Worm (Caenorhabditis elegans) whole organism, L1 larva: ENCODE data around the gene btb-5.
A peak's percentile ranks its signal among the peaks of the same experiment; 100 is the strongest.

Experiments
- F16B12.6 ChIP-seq: fragments of 150-350 bp; optimal IDR thresholded peaks from 2 replicates; lab custom pipeline; 2014; ENCODE audit warnings: missing biosample characterization, missing genetic modification characterization
- Y116A8C.19 ChIP-seq: sonication (generic microtip); optimal IDR thresholded peaks from 2 replicates; lab custom pipeline; 2016; ENCODE audit warnings: missing compliant biosample characterization, missing genetic modification characterization, borderline replicate concordance
- aha-1 ChIP-seq: fragments of 150-350 bp; optimal IDR thresholded peaks from 2 replicates; lab custom pipeline; 2014; ENCODE audit warnings: missing biosample characterization, missing genetic modification characterization
- ceh-63 ChIP-seq: fragments of 200-800 bp; sonication (Bioruptor generic); optimal IDR thresholded peaks from 2 replicates; lab custom pipeline; 2018; ENCODE audit warnings: mild to moderate bottlenecking, missing genetic modification characterization, missing compliant biosample characterization
- dpl-1 ChIP-seq, 3 experiments: fragments of 150-350 bp in 2 of 3; sonication (generic microtip) in 1 of 3; optimal IDR thresholded peaks; 2 replicates each; lab custom pipeline; 2014 to 2017; ENCODE audit warnings: missing biosample characterization in 3 of 3, missing genetic modification characterization in 3 of 3, missing genetic modification reagents in 3 of 3
- dsc-1 ChIP-seq: sonication (generic microtip); optimal IDR thresholded peaks from 2 replicates; lab custom pipeline; 2016; ENCODE audit warnings: mild to moderate bottlenecking, missing genetic modification characterization, missing compliant biosample characterization
- efl-1 ChIP-seq, 4 experiments: fragments of 150-350 bp; optimal IDR thresholded peaks in 3 of 4; peaks in 1 of 4; 1 replicate in 1 of 4; 2 replicates in 3 of 4; lab custom pipeline; 2014; ENCODE audit warnings: missing biosample characterization in 2 of 4, missing genetic modification characterization in 2 of 4, missing genetic modification reagents in 2 of 4
- ets-5 ChIP-seq: fragments of 200-800 bp; sonication (Bioruptor generic); IDR thresholded peaks from 2 replicates; pipeline ENCODE4 v1.3.6; 2022; ENCODE audit warnings: missing genetic modification characterization, missing compliant biosample characterization
- fkh-10 ChIP-seq: sonication (generic microtip); optimal IDR thresholded peaks from 2 replicates; lab custom pipeline; 2017; ENCODE audit warnings: missing biosample characterization, missing genetic modification reagents, missing genetic modification characterization
- fkh-8 ChIP-seq: sonication (generic microtip); optimal IDR thresholded peaks from 2 replicates; lab custom pipeline; 2016; ENCODE audit warnings: mild to moderate bottlenecking, missing genetic modification characterization, missing compliant biosample characterization
- grh-1 ChIP-seq: fragments of 200-800 bp; sonication (Bioruptor generic); IDR thresholded peaks from 2 replicates; pipeline ENCODE4 v1.3.6; 2022; ENCODE audit warnings: missing genetic modification reagents, missing genetic modification characterization, missing compliant biosample characterization
- hlh-17 ChIP-seq: fragments of 200-800 bp; sonication (Bioruptor generic); optimal IDR thresholded peaks from 2 replicates; lab custom pipeline; 2018; ENCODE audit warnings: missing genetic modification characterization, mild to moderate bottlenecking, missing compliant biosample characterization, moderate library complexity, borderline replicate concordance
- hpl-2 ChIP-seq: fragments of 150-350 bp; optimal IDR thresholded peaks from 2 replicates; lab custom pipeline; 2014; ENCODE audit warnings: missing biosample characterization, missing genetic modification reagents, missing genetic modification characterization
- irx-1 ChIP-seq: sonication (generic microtip); optimal IDR thresholded peaks from 2 replicates; lab custom pipeline; 2016; ENCODE audit warnings: missing genetic modification characterization, missing compliant biosample characterization
- isw-1 ChIP-seq: fragments of 200-800 bp; sonication (Bioruptor generic); IDR thresholded peaks from 2 replicates; pipeline ENCODE4 v1.3.6; 2022; ENCODE audit warnings: missing genetic modification characterization, missing compliant biosample characterization
- jun-1 ChIP-seq: fragments of 150-350 bp; optimal IDR thresholded peaks from 2 replicates; lab custom pipeline; 2014; ENCODE audit warnings: missing biosample characterization, missing genetic modification reagents, missing genetic modification characterization
- lin-13 ChIP-seq: fragments of 150-350 bp; optimal IDR thresholded peaks from 2 replicates; lab custom pipeline; 2014; ENCODE audit warnings: missing biosample characterization, missing genetic modification reagents, missing genetic modification characterization
- lin-14 ChIP-seq: fragments of 200-800 bp; sonication (Bioruptor generic); optimal IDR thresholded peaks from 2 replicates; lab custom pipeline; 2018; ENCODE audit warnings: mild to moderate bottlenecking, missing genetic modification characterization, moderate library complexity, missing compliant biosample characterization
- lin-15B ChIP-seq: fragments of 150-350 bp; sonication (generic microtip); optimal IDR thresholded peaks from 3 replicates; lab custom pipeline; 2014; ENCODE audit warnings: missing biosample characterization, missing genetic modification characterization
- lir-3 ChIP-seq: sonication (generic microtip); optimal IDR thresholded peaks from 2 replicates; lab custom pipeline; 2016; ENCODE audit warnings: mild to moderate bottlenecking, missing genetic modification characterization, moderate library complexity, missing compliant biosample characterization; ENCODE audit not compliant: poor library complexity
- lsy-2 ChIP-seq, 2 experiments: fragments of 150-350 bp; optimal IDR thresholded peaks; 2 replicates each; lab custom pipeline; 2014; ENCODE audit warnings: missing biosample characterization in 2 of 2, missing genetic modification characterization in 2 of 2
- mab-9 ChIP-seq: fragments of 200-800 bp; sonication (Bioruptor generic); IDR thresholded peaks from 2 replicates; pipeline ENCODE4 v1.3.6; 2022; ENCODE audit warnings: missing genetic modification reagents, missing genetic modification characterization, missing compliant biosample characterization
- mdl-1 ChIP-seq, 2 experiments: fragments of 150-350 bp; optimal IDR thresholded peaks; 2 replicates each; lab custom pipeline; 2014 to 2017; ENCODE audit warnings: missing biosample characterization in 2 of 2, missing genetic modification characterization in 2 of 2, inconsistent platforms in 1 of 2
- mef-2 ChIP-seq: fragments of 150-350 bp; optimal IDR thresholded peaks from 2 replicates; lab custom pipeline; 2014; ENCODE audit warnings: missing biosample characterization, missing genetic modification characterization
- mep-1 ChIP-seq: fragments of 150-350 bp; optimal IDR thresholded peaks from 2 replicates; lab custom pipeline; 2014; ENCODE audit warnings: missing biosample characterization, missing genetic modification characterization
- nhr-20 ChIP-seq: sonication (generic microtip); optimal IDR thresholded peaks from 2 replicates; lab custom pipeline; 2016; ENCODE audit warnings: mild to moderate bottlenecking, missing genetic modification characterization, missing compliant biosample characterization
- nhr-47 ChIP-seq: sonication (generic microtip); optimal IDR thresholded peaks from 2 replicates; lab custom pipeline; 2016; ENCODE audit warnings: mild to moderate bottlenecking, missing genetic modification characterization, moderate library complexity, missing compliant biosample characterization
- nhr-71 ChIP-seq: sonication (generic microtip); optimal IDR thresholded peaks from 2 replicates; lab custom pipeline; 2016; ENCODE audit warnings: mild to moderate bottlenecking, missing genetic modification characterization, moderate library complexity, missing compliant biosample characterization
- nhr-76 ChIP-seq: sonication (generic microtip); optimal IDR thresholded peaks from 2 replicates; lab custom pipeline; 2017; ENCODE audit warnings: missing biosample characterization, missing genetic modification characterization
- nhr-84 ChIP-seq: sonication (generic microtip); optimal IDR thresholded peaks from 2 replicates; lab custom pipeline; 2017; ENCODE audit warnings: missing biosample characterization, missing genetic modification characterization
- nhr-90 ChIP-seq: sonication (generic microtip); optimal IDR thresholded peaks from 2 replicates; lab custom pipeline; 2016; ENCODE audit warnings: mild to moderate bottlenecking, missing genetic modification characterization, missing compliant biosample characterization; ENCODE audit not compliant: poor library complexity
- pag-3 ChIP-seq: sonication (generic microtip); optimal IDR thresholded peaks from 2 replicates; lab custom pipeline; 2017; ENCODE audit warnings: missing genetic modification characterization, mild to moderate bottlenecking, missing compliant biosample characterization, antibody characterized with exemption, borderline replicate concordance; ENCODE audit not compliant: insufficient read depth
- pqm-1 ChIP-seq: sonication (generic microtip); optimal IDR thresholded peaks from 3 replicates; lab custom pipeline; 2017; ENCODE audit warnings: missing biosample characterization, missing genetic modification characterization
- rnt-1 ChIP-seq: sonication (generic microtip); optimal IDR thresholded peaks from 2 replicates; lab custom pipeline; 2016; ENCODE audit warnings: mild to moderate bottlenecking, missing genetic modification characterization, moderate library complexity, missing compliant biosample characterization
- skn-1 ChIP-seq: fragments of 150-350 bp; optimal IDR thresholded peaks from 2 replicates; lab custom pipeline; 2014; ENCODE audit warnings: missing biosample characterization, missing genetic modification characterization
- snpc-4 ChIP-seq: fragments of 150-350 bp; optimal IDR thresholded peaks from 2 replicates; lab custom pipeline; 2014; ENCODE audit warnings: missing biosample characterization, missing genetic modification characterization
- snu-23 ChIP-seq: sonication (generic microtip); optimal IDR thresholded peaks from 2 replicates; lab custom pipeline; 2016; ENCODE audit warnings: missing genetic modification characterization, missing compliant biosample characterization
- sox-4 ChIP-seq: sonication (generic microtip); optimal IDR thresholded peaks from 2 replicates; lab custom pipeline; 2016; ENCODE audit warnings: missing genetic modification characterization, missing compliant biosample characterization
- sup-37 ChIP-seq: fragments of 200-800 bp; sonication (Bioruptor generic); optimal IDR thresholded peaks from 2 replicates; lab custom pipeline; 2018; ENCODE audit warnings: mild to moderate bottlenecking, missing genetic modification characterization, missing compliant biosample characterization
- tbx-2 ChIP-seq: sonication (generic microtip); optimal IDR thresholded peaks from 2 replicates; lab custom pipeline; 2016; ENCODE audit warnings: missing genetic modification characterization, missing compliant biosample characterization
- tlp-1 ChIP-seq: fragments of 150-350 bp; optimal IDR thresholded peaks from 2 replicates; lab custom pipeline; 2014; ENCODE audit warnings: missing biosample characterization, missing genetic modification characterization
- unc-86 ChIP-seq: sonication (generic microtip); optimal IDR thresholded peaks from 2 replicates; lab custom pipeline; 2016; ENCODE audit warnings: missing genetic modification characterization, missing compliant biosample characterization
- unc-98 ChIP-seq: fragments of 200-800 bp; sonication (Bioruptor generic); IDR thresholded peaks from 2 replicates; pipeline ENCODE4 v1.3.6; 2022; ENCODE audit warnings: missing genetic modification characterization, missing compliant biosample characterization
- xbp-1 ChIP-seq: sonication (generic microtip); optimal IDR thresholded peaks from 2 replicates; lab custom pipeline; 2016; ENCODE audit warnings: missing genetic modification characterization, missing compliant biosample characterization
- zag-1 ChIP-seq: fragments of 150-350 bp; optimal IDR thresholded peaks from 2 replicates; lab custom pipeline; 2014; ENCODE audit warnings: missing biosample characterization, missing genetic modification characterization

The btb-5 gene

DNA sequence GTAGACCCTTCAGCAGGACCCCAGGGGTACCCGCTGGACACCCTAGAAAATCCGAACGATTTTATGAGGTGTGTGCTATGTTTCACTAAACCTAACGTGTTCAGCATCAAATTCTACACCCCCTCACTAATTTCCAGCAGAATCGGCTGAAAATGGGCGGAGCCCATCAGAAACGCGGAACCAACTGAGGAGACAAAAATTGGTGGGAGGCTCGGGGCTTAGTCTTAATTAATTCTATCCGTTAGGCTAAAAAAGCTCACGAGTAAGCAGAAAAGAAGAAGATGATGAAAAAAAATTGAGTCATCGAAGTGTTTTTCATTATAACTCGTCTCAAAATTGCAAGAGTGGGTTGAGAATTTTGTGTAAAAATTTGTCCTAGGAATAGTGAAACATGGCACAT, 32.1 kb downstream of the btb-5 start:
- no peak for TF ChIP-seq lir-3
- TF ChIP-seq skn-1 (tag; lab: Kevin White, UChicago), result no peak
- TF ChIP-seq dpl-1 (GFP tag; optimal IDR thresholded peaks at IDR 0.05; lab: Kevin White, UChicago), result no peak
- no peak for TF ChIP-seq sup-37 (GFP tag; lab: Kevin White, UChicago)
- no peak for TF ChIP-seq grh-1 (GFP tag; lab: Robert Waterston, UW)
- TF ChIP-seq lin-14 (GFP tag; lab: Kevin White, UChicago), result peak; percentile 42
- TF ChIP-seq fkh-8 (tag; lab: Kevin White, UChicago), result peak; percentile 57
- TF ChIP-seq pqm-1 (tag; lab: Kevin White, UChicago), result no peak
- TF ChIP-seq dsc-1 (tag; lab: Kevin White, UChicago), result peak; percentile 62
- no peak for TF ChIP-seq lsy-2 (tag; optimal IDR thresholded peaks at IDR 0.05; lab: Kevin White, UChicago)
- peak; percentile 23 for TF ChIP-seq nhr-71 (tag; lab: Kevin White, UChicago)
- TF ChIP-seq nhr-90 (tag; lab: Kevin White, UChicago), result no peak
- no peak for TF ChIP-seq nhr-76
- TF ChIP-seq tlp-1 (tag; lab: Kevin White, UChicago), result no peak
- TF ChIP-seq nhr-47, result peak; percentile 29
- TF ChIP-seq Y116A8C.19 (tag; lab: Kevin White, UChicago), result no peak

DNA sequence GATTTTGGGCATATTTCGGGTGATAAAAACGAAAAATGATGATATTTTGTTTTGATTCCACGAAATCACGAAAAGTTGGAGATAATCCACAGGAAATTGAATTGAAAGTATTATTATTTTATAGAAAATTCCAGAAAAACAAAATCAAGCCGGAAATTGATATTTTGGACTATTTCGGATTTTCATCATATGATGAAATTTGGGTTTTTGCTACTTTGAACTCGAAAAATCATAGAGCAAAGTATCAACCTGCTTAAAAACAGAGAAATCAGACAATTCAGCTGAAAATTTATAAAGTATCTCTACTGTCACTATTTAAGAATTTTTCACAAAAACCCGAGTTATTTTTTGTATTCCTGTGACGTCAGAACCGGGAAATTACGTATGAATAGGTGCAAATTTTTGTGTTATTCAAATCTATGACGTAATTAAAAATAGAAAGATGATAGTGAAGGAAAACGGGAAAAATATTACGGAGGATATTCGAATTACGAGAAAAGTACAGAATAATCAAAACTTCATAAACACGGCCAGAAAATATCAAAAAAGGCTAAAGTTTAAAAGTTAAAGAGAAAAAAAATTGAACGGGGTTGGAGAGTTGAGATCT, 33.5 kb downstream of the btb-5 start:
- no peak for TF ChIP-seq mab-9 (GFP tag; lab: Robert Waterston, UW)
- TF ChIP-seq lin-15B (tag; lab: Kevin White, UChicago), result no peak
- TF ChIP-seq zag-1 (tag; lab: Kevin White, UChicago), result no peak
- no peak for TF ChIP-seq aha-1 (tag; lab: Kevin White, UChicago)
- TF ChIP-seq unc-98 (GFP tag; lab: Robert Waterston, UW), result no peak
- TF ChIP-seq mep-1, result no peak
- no peak for TF ChIP-seq hpl-2 (GFP tag; lab: Kevin White, UChicago)
- peak; percentile 34 for TF ChIP-seq nhr-71 (tag; lab: Kevin White, UChicago)
- TF ChIP-seq mdl-1 (tag; optimal IDR thresholded peaks at IDR 0.05; lab: Kevin White, UChicago), result no peak
- TF ChIP-seq ceh-63 (GFP tag; lab: Kevin White, UChicago), result no peak
- no peak for TF ChIP-seq efl-1 (optimal IDR thresholded peaks at IDR 0.05; lab: Kevin White, UChicago)
- no peak for TF ChIP-seq efl-1 (GFP tag; optimal IDR thresholded peaks at IDR 0.05 in 1 of 2; lab: Kevin White, UChicago)
- TF ChIP-seq nhr-84 (tag; lab: Kevin White, UChicago), result no peak
- peak; percentile 71 for TF ChIP-seq fkh-8 (tag; lab: Kevin White, UChicago)
- no peak for TF ChIP-seq irx-1 (tag; lab: Kevin White, UChicago)
- no peak for TF ChIP-seq unc-86 (tag; lab: Kevin White, UChicago)
- no peak for TF ChIP-seq grh-1 (GFP tag; lab: Robert Waterston, UW)
- TF ChIP-seq skn-1 (tag; lab: Kevin White, UChicago), result peak; percentile 35
- TF ChIP-seq sox-4 (tag; lab: Kevin White, UChicago), result peak; percentile 52
- no peak for TF ChIP-seq fkh-10 (GFP tag; lab: Kevin White, UChicago)
- peak; percentile 21 for TF ChIP-seq nhr-47
- no peak for TF ChIP-seq ets-5
- no peak for TF ChIP-seq sup-37 (GFP tag; lab: Kevin White, UChicago)
- TF ChIP-seq nhr-90 (tag; lab: Kevin White, UChicago), result no peak
- TF ChIP-seq mef-2 (tag; lab: Kevin White, UChicago), result no peak
- no peak for TF ChIP-seq F16B12.6 (tag; lab: Kevin White, UChicago)
- peak; percentile 47 for TF ChIP-seq dsc-1 (tag; lab: Kevin White, UChicago)

DNA sequence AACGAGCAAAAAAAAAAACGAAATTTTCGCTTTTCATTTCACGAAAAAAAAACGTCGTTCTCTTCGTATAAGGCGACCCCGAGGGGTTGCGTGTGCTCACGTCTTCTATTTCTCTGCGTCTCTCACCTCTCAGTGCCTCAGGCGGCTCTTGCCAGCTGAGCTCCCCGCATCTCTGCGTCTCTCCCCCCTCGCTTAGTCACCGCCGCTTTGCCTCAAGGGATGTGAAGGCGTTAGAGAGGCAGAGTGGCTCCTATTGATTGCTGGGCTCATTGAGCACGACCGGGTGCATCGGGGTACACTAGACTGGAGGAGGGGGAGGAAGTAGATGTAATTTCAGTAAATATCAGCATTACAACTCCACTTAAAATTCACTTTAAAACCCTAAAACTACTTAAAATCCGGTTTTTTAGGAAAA, 35.4 kb downstream of the btb-5 start:
- TF ChIP-seq snu-23 (GFP tag; lab: Kevin White, UChicago) (peak; percentile 60), snpc-4 (tag; lab: Kevin White, UChicago) (no peak), unc-86 (tag; lab: Kevin White, UChicago) (peak; percentile 78), isw-1 (peak; percentile 53), lin-13 (GFP tag; lab: Kevin White, UChicago) (peak; percentile 30), nhr-20 (tag; lab: Kevin White, UChicago) (peak; percentile 84), tlp-1 (tag; lab: Kevin White, UChicago) (no peak), nhr-47 (peak; percentile 84), jun-1 (tag; lab: Kevin White, UChicago) (peak; percentile 70), pag-3 (no peak), xbp-1 (tag; lab: Kevin White, UChicago) (peak; percentile 52), efl-1 (optimal IDR thresholded peaks at IDR 0.05; lab: Kevin White, UChicago) (peak; percentile 54 to 61), efl-1 (GFP tag; optimal IDR thresholded peaks at IDR 0.05 in 1 of 2; lab: Kevin White, UChicago) (peak; percentile 17 to 92), tbx-2 (tag; lab: Kevin White, UChicago) (peak; percentile 65), irx-1 (tag; lab: Kevin White, UChicago) (peak; percentile 15), hlh-17 (GFP tag; lab: Kevin White, UChicago) (no peak), skn-1 (tag; lab: Kevin White, UChicago) (peak; percentile 43), rnt-1 (tag; lab: Kevin White, UChicago) (peak; percentile 61), mep-1 (peak; percentile 20), nhr-76 (no peak), dpl-1 (GFP tag; optimal IDR thresholded peaks at IDR 0.05; lab: Kevin White, UChicago) (peak; percentile 5 to 36 (median 23)), sup-37 (GFP tag; lab: Kevin White, UChicago) (no peak)
